Fruit fly (Drosophila melanogaster): ENCODE data around the gene Adgf-A.

Adgf-A gene

dm6 chr3L:17804511-17804910 is 40.6 kb upstream of the Adgf-A start, which contains the start of gene ais (continued):
- peak; percentile 4 for TF ChIP-seq zen (tag; optimal IDR thresholded peaks at IDR 0.05)
- no peak for TF ChIP-seq CkIIα-i1 (GFP tag; IDR thresholded peaks at IDR 0.05)
- TF ChIP-seq mirr (GFP tag; optimal IDR thresholded peaks at IDR 0.05), result no peak
- no peak for TF ChIP-seq CG8290 (GFP tag; optimal IDR thresholded peaks at IDR 0.05)
- TF ChIP-seq CG8290 (tag; optimal IDR thresholded peaks at IDR 0.05), result peak in 1 of 2 experiments; percentile 56
- peak; percentile 39; the same call in 1 of the 2 replicates for TF ChIP-seq chm (GFP tag; IDR thresholded peaks at IDR 0.05)
- TF ChIP-seq CG3847 (GFP tag; IDR thresholded peaks at IDR 0.05), result peak; percentile 64; the same call in 1 of the 2 replicates
- no peak for TF ChIP-seq CG2129 (GFP tag; IDR thresholded peaks at IDR 0.05; ENCODE audit: partially characterized antibody)
- TF ChIP-seq CG5953 (GFP tag; IDR thresholded peaks at IDR 0.05), result no peak
- peak; percentile 63 for TF ChIP-seq stwl (tag; optimal IDR thresholded peaks at IDR 0.05)
- TF ChIP-seq maf-S (GFP tag; optimal IDR thresholded peaks at IDR 0.05), result no peak
- TF ChIP-seq twi (tag; optimal IDR thresholded peaks at IDR 0.05), result no peak
- peak; percentile 38; the same call in 1 of the 3 replicates for TF ChIP-seq ci (GFP tag; IDR thresholded peaks at IDR 0.05)
- peak; percentile 22 for TF ChIP-seq PHDP (tag; optimal IDR thresholded peaks at IDR 0.05)
- TF ChIP-seq Lpt (GFP tag; optimal IDR thresholded peaks at IDR 0.05), result no peak
- TF ChIP-seq wor (GFP tag; IDR thresholded peaks at IDR 0.05), result no peak
- no peak for TF ChIP-seq NC2β (GFP tag; optimal IDR thresholded peaks at IDR 0.05)
- TF ChIP-seq CG10959 (GFP tag; IDR thresholded peaks at IDR 0.05), result no peak
- no peak for TF ChIP-seq caup (GFP tag; optimal IDR thresholded peaks at IDR 0.05; ENCODE audit: severe bottlenecking)
- TF ChIP-seq CG32772 (GFP tag; IDR thresholded peaks at IDR 0.05), result no peak
- no peak for TF ChIP-seq slou (GFP tag; optimal IDR thresholded peaks at IDR 0.05)
- 0 out of 3 replicates have a peak, but pooled peaks have one; percentile 10 for TF ChIP-seq CG34422 (GFP tag; IDR thresholded peaks at IDR 0.05)
- no peak for TF ChIP-seq kay (GFP tag; optimal IDR thresholded peaks at IDR 0.05)
- no peak for TF ChIP-seq CG10147 (GFP tag; optimal IDR thresholded peaks at IDR 0.05)
- no peak for TF ChIP-seq Taf1 (GFP tag; IDR thresholded peaks at IDR 0.05)
- TF ChIP-seq CG17385 (GFP tag; optimal IDR thresholded peaks at IDR 0.05), result no peak
- TF ChIP-seq Pdp1 (GFP tag; optimal IDR thresholded peaks at IDR 0.05), result peak in 1 of 2 experiments; percentile 21
- TF ChIP-seq CG7372 (GFP tag; IDR thresholded peaks at IDR 0.05), result no peak
- peak; percentile 55 for TF ChIP-seq CG7928 (GFP tag; optimal IDR thresholded peaks at IDR 0.05)
- no peak for TF ChIP-seq CG9876 (GFP tag; optimal IDR thresholded peaks at IDR 0.05)
- no peak for TF ChIP-seq Nf-YA (GFP tag; IDR thresholded peaks at IDR 0.05)
- TF ChIP-seq pb (GFP tag; optimal IDR thresholded peaks at IDR 0.05), result no peak
- peak; percentile 55 for TF ChIP-seq trem (tag; optimal IDR thresholded peaks at IDR 0.05)
- no peak for TF ChIP-seq H2.0 (GFP tag; IDR thresholded peaks at IDR 0.05)
- TF ChIP-seq BEAF-32 (GFP tag; optimal IDR thresholded peaks at IDR 0.05), result peak; percentile 34
- peak; percentile 70 for TF ChIP-seq slbo (GFP tag; IDR thresholded peaks at IDR 0.05)
- no peak for TF ChIP-seq gro (GFP tag; optimal IDR thresholded peaks at IDR 0.05)
- no peak for TF ChIP-seq Eip74EF (GFP tag; optimal IDR thresholded peaks at IDR 0.05)
- no peak for TF ChIP-seq jing (GFP tag; optimal IDR thresholded peaks at IDR 0.05)
- TF ChIP-seq Mad (GFP tag; optimal IDR thresholded peaks at IDR 0.05), result no peak
- peak; percentile 32 for TF ChIP-seq Myb (GFP tag; optimal IDR thresholded peaks at IDR 0.05)
- TF ChIP-seq cwo (GFP tag; optimal IDR thresholded peaks at IDR 0.05), result peak; percentile 81
- TF ChIP-seq MESR4 (GFP tag; optimal IDR thresholded peaks at IDR 0.05), result peak; percentile 18
- TF ChIP-seq Opbp (GFP tag; IDR thresholded peaks at IDR 0.05; ENCODE audit: partially characterized antibody), result peak; percentile 42; the same call in 1 of the 3 replicates
- TF ChIP-seq CG1603 (tag; optimal IDR thresholded peaks at IDR 0.05), result peak; percentile 53
- no peak for TF ChIP-seq pnt (GFP tag; optimal IDR thresholded peaks at IDR 0.05)
- TF ChIP-seq danr (GFP tag; IDR thresholded peaks at IDR 0.05), result no peak
- TF ChIP-seq Hey (tag; optimal IDR thresholded peaks at IDR 0.05), result no peak
- no peak for TF ChIP-seq CG6791 (GFP tag; IDR thresholded peaks at IDR 0.05; ENCODE audit: partially characterized antibody)
- TF ChIP-seq CG15269 (tag; optimal IDR thresholded peaks at IDR 0.05), result peak; percentile 23
- TF ChIP-seq chif (GFP tag; optimal IDR thresholded peaks at IDR 0.05), result no peak

All from whole organism, embryonic.